Worm (Caenorhabditis elegans): ENCODE results near the gene T11B7.2.

The T11B7.2 gene

DNA sequence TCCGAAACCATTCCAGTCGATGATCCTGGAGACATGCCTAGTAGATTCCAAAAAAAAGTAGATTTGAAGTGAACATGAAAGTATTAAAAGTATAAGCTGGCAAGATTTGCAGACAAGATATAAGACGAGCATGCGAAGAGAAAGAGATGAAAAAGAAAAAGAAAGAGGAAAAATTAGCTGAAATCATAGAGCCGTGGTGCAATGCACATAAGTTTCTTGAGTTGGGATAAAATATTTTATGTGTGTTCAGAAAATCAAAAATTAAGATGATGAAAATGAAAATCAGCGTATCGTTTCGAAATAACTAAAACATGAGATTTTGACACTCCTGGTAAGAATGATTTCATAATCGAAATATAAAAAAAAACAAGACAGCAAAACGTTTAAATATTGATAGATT is at the start of gene T11B7.2:
Gene T11B7.2, minus strand, starts transcription at position 101 of the 400 bp plus-strand sequence.
- TF ChIP-seq mef-2 (tag; optimal IDR thresholded peaks at IDR 0.05), result no peak
- no peak for TF ChIP-seq tlp-1 (tag; optimal IDR thresholded peaks at IDR 0.05)
- no peak for TF ChIP-seq ces-1 (GFP tag; optimal IDR thresholded peaks at IDR 0.05)
- peak; percentile 1 for TF ChIP-seq dsc-1 (tag; optimal IDR thresholded peaks at IDR 0.05)
- no peak for TF ChIP-seq efl-1 (optimal IDR thresholded peaks at IDR 0.05)
- peak in 1 of 2 experiments; percentile 11 for TF ChIP-seq efl-1 (GFP tag; optimal IDR thresholded peaks at IDR 0.05 in 1 of 2)
- no peak for TF ChIP-seq ceh-63 (GFP tag; optimal IDR thresholded peaks at IDR 0.05)
- no peak for TF ChIP-seq xbp-1 (tag; optimal IDR thresholded peaks at IDR 0.05)
- TF ChIP-seq nhr-84 (tag; optimal IDR thresholded peaks at IDR 0.05), result no peak
- no peak for TF ChIP-seq nhr-20 (tag; optimal IDR thresholded peaks at IDR 0.05)
- no peak for TF ChIP-seq ets-5 (GFP tag; IDR thresholded peaks at IDR 0.05)
- no peak for TF ChIP-seq egl-13 (tag; optimal IDR thresholded peaks at IDR 0.05)

DNA sequence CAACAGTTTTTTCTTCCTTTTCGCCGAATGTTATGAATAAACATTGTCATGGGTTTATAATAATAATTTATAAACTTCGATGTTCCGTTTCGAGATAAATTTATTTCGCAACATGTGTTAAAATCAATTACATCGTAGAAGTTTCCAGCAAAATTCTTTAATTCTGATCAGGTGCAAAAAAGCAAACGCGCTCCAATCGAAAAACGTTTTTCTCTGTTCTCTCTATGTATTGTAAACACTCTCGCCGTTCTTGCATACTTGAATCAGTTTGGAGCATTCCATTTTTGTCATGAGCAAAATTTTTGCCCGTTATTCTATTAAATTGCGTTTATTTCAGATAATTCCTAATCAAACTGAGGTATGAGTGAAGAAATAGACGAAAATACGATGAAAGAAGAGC is 49.4 kb upstream of the T11B7.2 start, which contains the start of gene rad-54.L2:
Gene rad-54.L2, plus strand, starts transcription at position 332 of the 400 bp plus-strand sequence.
- no peak for TF ChIP-seq lir-3 (tag; optimal IDR thresholded peaks at IDR 0.05; ENCODE audit: poor library complexity)
- peak; percentile 5 for TF ChIP-seq fos-1 (tag; optimal IDR thresholded peaks at IDR 0.05)
- TF ChIP-seq C04F5.9 (tag; optimal IDR thresholded peaks at IDR 0.05), result no peak
- no peak for TF ChIP-seq fkh-4 (tag; optimal IDR thresholded peaks at IDR 0.05; ENCODE audit: borderline replicate concordance)
- TF ChIP-seq unc-98 (GFP tag; IDR thresholded peaks at IDR 0.05), result no peak
- TF ChIP-seq mep-1 (tag; optimal IDR thresholded peaks at IDR 0.05), result peak; percentile 76
- peak; percentile 41 to 76 for TF ChIP-seq lsy-2 (tag; optimal IDR thresholded peaks at IDR 0.05)
- peak; percentile 8 for TF ChIP-seq xbp-1 (tag; optimal IDR thresholded peaks at IDR 0.05)
- no peak for TF ChIP-seq Y116A8C.19 (tag; optimal IDR thresholded peaks at IDR 0.05; ENCODE audit: borderline replicate concordance)
- no peak for TF ChIP-seq pag-3 (tag; optimal IDR thresholded peaks at IDR 0.05; ENCODE audit: borderline replicate concordance, insufficient read depth)
- TF ChIP-seq nhr-76 (tag; optimal IDR thresholded peaks at IDR 0.05), result no peak
- TF ChIP-seq swsn-7 (tag; optimal IDR thresholded peaks at IDR 0.05), result peak; percentile 25
- TF ChIP-seq irx-1 (tag; optimal IDR thresholded peaks at IDR 0.05), result peak; percentile 13
- peak; percentile 12 for TF ChIP-seq F16B12.6 (tag; optimal IDR thresholded peaks at IDR 0.05)
- peak; percentile 78 for TF ChIP-seq skn-1 (tag; optimal IDR thresholded peaks at IDR 0.05)
- peak; percentile 10 for TF ChIP-seq nhr-77 (tag; optimal IDR thresholded peaks at IDR 0.05)
- TF ChIP-seq lin-39 (tag; optimal IDR thresholded peaks at IDR 0.05), result no peak
- no peak for TF ChIP-seq rnt-1 (tag; optimal IDR thresholded peaks at IDR 0.05)
- peak; percentile 58 for TF ChIP-seq nhr-71 (tag; optimal IDR thresholded peaks at IDR 0.05)
- TF ChIP-seq fkh-8 (tag; optimal IDR thresholded peaks at IDR 0.05), result peak; percentile 79
- TF ChIP-seq sup-37 (GFP tag; optimal IDR thresholded peaks at IDR 0.05), result no peak
- TF ChIP-seq jun-1 (tag; optimal IDR thresholded peaks at IDR 0.05), result no peak
- TF ChIP-seq mdl-1 (tag; optimal IDR thresholded peaks at IDR 0.05), result peak in 1 of 2 experiments; percentile 22
- no peak for TF ChIP-seq ceh-88 (GFP tag; IDR thresholded peaks at IDR 0.05)
- peak; percentile 76 for TF ChIP-seq lin-14 (GFP tag; optimal IDR thresholded peaks at IDR 0.05)
- TF ChIP-seq pax-3 (tag; optimal IDR thresholded peaks at IDR 0.05), result no peak
- TF ChIP-seq ztf-11 (tag; optimal IDR thresholded peaks at IDR 0.05), result no peak
- no peak for TF ChIP-seq ceh-82 (tag; optimal IDR thresholded peaks at IDR 0.05)
- no peak for TF ChIP-seq nhr-11 (tag; optimal IDR thresholded peaks at IDR 0.05)
- TF ChIP-seq nhr-47 (tag; optimal IDR thresholded peaks at IDR 0.05), result peak; percentile 64
- TF ChIP-seq alr-1 (tag; optimal IDR thresholded peaks at IDR 0.05; ENCODE audit: borderline replicate concordance), result no peak
- TF ChIP-seq ztf-4 (tag; optimal IDR thresholded peaks at IDR 0.05), result no peak
- TF ChIP-seq zag-1 (tag; optimal IDR thresholded peaks at IDR 0.05), result no peak
- no peak for TF ChIP-seq sptf-1 (tag; optimal IDR thresholded peaks at IDR 0.05)
- TF ChIP-seq nhr-12 (tag; optimal IDR thresholded peaks at IDR 0.05), result no peak
- no peak for TF ChIP-seq ets-5 (GFP tag; IDR thresholded peaks at IDR 0.05)
- TF ChIP-seq nhr-85 (tag), result peak; percentile 5
- no peak for TF ChIP-seq ama-1 (optimal IDR thresholded peaks at IDR 0.05)
- TF ChIP-seq hlh-17 (GFP tag; optimal IDR thresholded peaks at IDR 0.05; ENCODE audit: borderline replicate concordance), result no peak
- no peak for TF ChIP-seq ces-1 (GFP tag; optimal IDR thresholded peaks at IDR 0.05)
- no peak for TF ChIP-seq ceh-90 (tag; optimal IDR thresholded peaks at IDR 0.05)
- no peak for TF ChIP-seq nhr-84 (tag; optimal IDR thresholded peaks at IDR 0.05)
- TF ChIP-seq egl-27 (tag; optimal IDR thresholded peaks at IDR 0.05), result no peak
- TF ChIP-seq hpl-2 (GFP tag; optimal IDR thresholded peaks at IDR 0.05), result no peak

Data from whole organism, L1 larva.